Fruit fly (Drosophila melanogaster): ENCODE measurements around the gene CG32579.

CG32579 gene

dm6 chrX:16335107-16335642 lies 12.1 kb downstream of the CG32579 start (continued):
- TF ChIP-seq Dll (GFP tag; IDR thresholded peaks at IDR 0.05; ENCODE audit: partially characterized antibody), result 0 out of 4 replicates have a peak, but pooled peaks have one; percentile 22
- TF ChIP-seq oc (tag; optimal IDR thresholded peaks at IDR 0.05), result peak; percentile 60
- TF ChIP-seq gcm (GFP tag; optimal IDR thresholded peaks at IDR 0.05), result peak; percentile 24
- no peak for TF ChIP-seq bigmax (GFP tag; optimal IDR thresholded peaks at IDR 0.05)
- TF ChIP-seq ham (GFP tag; IDR thresholded peaks at IDR 0.05), result no peak
- TF ChIP-seq CG11695 (GFP tag; IDR thresholded peaks at IDR 0.05), result peak; percentile 76; the same call in 2 of the 3 replicates
- TF ChIP-seq her (GFP tag; optimal IDR thresholded peaks at IDR 0.05), result peak; percentile 60
- TF ChIP-seq Awh (GFP tag; IDR thresholded peaks at IDR 0.05), result peak; percentile 73
- TF ChIP-seq CG32772 (GFP tag; IDR thresholded peaks at IDR 0.05), result peak; percentile 69
- TF ChIP-seq CG9727 (GFP tag; optimal IDR thresholded peaks at IDR 0.05), result peak; percentile 62
- TF ChIP-seq bowl (GFP tag; IDR thresholded peaks at IDR 0.05), result 0 out of 2 replicates have a peak, but pooled peaks have one; percentile 46
- peak; percentile 76 for TF ChIP-seq HLH3B (GFP tag; IDR thresholded peaks at IDR 0.05)
- TF ChIP-seq CG16779 (GFP tag; IDR thresholded peaks at IDR 0.05), result peak; percentile 73
- TF ChIP-seq disco-r (GFP tag; optimal IDR thresholded peaks at IDR 0.05), result peak; percentile 33
- TF ChIP-seq HLH4C (GFP tag; IDR thresholded peaks at IDR 0.05; ENCODE audit: partially characterized antibody), result no peak
- TF ChIP-seq ewg (GFP tag; optimal IDR thresholded peaks at IDR 0.05), result peak; percentile 40
- peak; percentile 63 for TF ChIP-seq CG1233 (GFP tag; optimal IDR thresholded peaks at IDR 0.05)
- TF ChIP-seq MBD-R2 (GFP tag; IDR thresholded peaks at IDR 0.05), result peak; percentile 71
- TF ChIP-seq CG12299 (tag; optimal IDR thresholded peaks at IDR 0.05), result peak; percentile 13
- peak; percentile 76 for TF ChIP-seq HLH54F (GFP tag; optimal IDR thresholded peaks at IDR 0.05)
- TF ChIP-seq ro (GFP tag; IDR thresholded peaks at IDR 0.05), result 0 out of 2 replicates have a peak, but pooled peaks have one; percentile 8
- peak; percentile 44 for TF ChIP-seq repo (GFP tag; optimal IDR thresholded peaks at IDR 0.05)
- TF ChIP-seq CG18764 (GFP tag; optimal IDR thresholded peaks at IDR 0.05), result peak; percentile 60
- peak; percentile 49 for TF ChIP-seq slp2 (GFP tag; optimal IDR thresholded peaks at IDR 0.05)
- peak; percentile 62 for TF ChIP-seq CG17568 (GFP tag; optimal IDR thresholded peaks at IDR 0.05)
- TF ChIP-seq chm (GFP tag; IDR thresholded peaks at IDR 0.05), result peak; percentile 70; the same call in 1 of the 2 replicates
- peak; percentile 75 for TF ChIP-seq Ptx1 (GFP tag; IDR thresholded peaks at IDR 0.05)
- TF ChIP-seq Doc3 (GFP tag; IDR thresholded peaks at IDR 0.05; ENCODE audit: partially characterized antibody), result no peak
- TF ChIP-seq CG4854 (GFP tag; optimal IDR thresholded peaks at IDR 0.05), result peak; percentile 37
- peak; percentile 17 for TF ChIP-seq phol (tag; optimal IDR thresholded peaks at IDR 0.05)
- peak; percentile 54 for TF ChIP-seq org-1 (GFP tag; optimal IDR thresholded peaks at IDR 0.05)
- TF ChIP-seq CG4730 (GFP tag; IDR thresholded peaks at IDR 0.05), result peak; percentile 59
- TF ChIP-seq so (GFP tag; IDR thresholded peaks at IDR 0.05), result peak; percentile 86
- no peak for TF ChIP-seq CG31388 (GFP tag; optimal IDR thresholded peaks at IDR 0.05)
- TF ChIP-seq CG8281 (tag; optimal IDR thresholded peaks at IDR 0.05), result peak; percentile 23
- peak; percentile 43 for TF ChIP-seq D19A (tag; optimal IDR thresholded peaks at IDR 0.05)
- TF ChIP-seq CG9609 (GFP tag; optimal IDR thresholded peaks at IDR 0.05), result peak; percentile 77
- peak; percentile 65 for TF ChIP-seq CG1647 (GFP tag; optimal IDR thresholded peaks at IDR 0.05)
- TF ChIP-seq lilli (GFP tag; optimal IDR thresholded peaks at IDR 0.05), result peak; percentile 87
- TF ChIP-seq CG17359 (tag; optimal IDR thresholded peaks at IDR 0.05), result peak; percentile 77
- TF ChIP-seq CG2202 (tag; optimal IDR thresholded peaks at IDR 0.05), result peak; percentile 17
- no peak for TF ChIP-seq cato (GFP tag; optimal IDR thresholded peaks at IDR 0.05; ENCODE audit: borderline replicate concordance)
- peak; percentile 22 for TF ChIP-seq NK7.1 (GFP tag; optimal IDR thresholded peaks at IDR 0.05)
- peak; percentile 64; the same call in 1 of the 2 replicates for TF ChIP-seq CG11696 (GFP tag; IDR thresholded peaks at IDR 0.05)
- TF ChIP-seq crc (GFP tag; optimal IDR thresholded peaks at IDR 0.05), result peak; percentile 38
- TF ChIP-seq pnt (GFP tag; optimal IDR thresholded peaks at IDR 0.05), result peak; percentile 43
